Fruit fly (Drosophila melanogaster) whole organism, adult: ENCODE measurements around the gene CG5515.

Experiments used
- CG12768 ChIP-seq: fragments of 200-800 bp; sonication (Bioruptor generic); optimal IDR thresholded peaks from 2 replicates; lab custom pipeline; 2017; ENCODE audit warnings: missing biosample characterization, missing genetic modification characterization, mild to moderate bottlenecking, moderate library complexity, missing genetic modification reagents
- CG33017 ChIP-seq: fragments of 200-800 bp; sonication (Bioruptor generic); optimal IDR thresholded peaks from 2 replicates; lab custom pipeline; 2018; ENCODE audit warnings: missing biosample characterization, mild to moderate bottlenecking, missing genetic modification characterization, moderate library complexity
- CG5204 ChIP-seq: fragments of 200-800 bp; sonication (Bioruptor generic); optimal IDR thresholded peaks from 2 replicates; lab custom pipeline; 2016; ENCODE audit warnings: missing biosample characterization, missing genetic modification characterization
- CG7045 ChIP-seq: fragments of 200-800 bp; sonication (Bioruptor generic); optimal IDR thresholded peaks from 2 replicates; lab custom pipeline; 2017; ENCODE audit warnings: missing biosample characterization, mild to moderate bottlenecking, missing genetic modification characterization
- CG7101 ChIP-seq: fragments of 200-800 bp; sonication (Bioruptor generic); optimal IDR thresholded peaks from 2 replicates; lab custom pipeline; 2018; ENCODE audit warnings: missing biosample characterization, mild to moderate bottlenecking, missing genetic modification characterization, moderate library complexity
- Clk ChIP-seq: fragments of 200-800 bp; sonication (Bioruptor generic); optimal IDR thresholded peaks from 2 replicates; lab custom pipeline; 2017; ENCODE audit warnings: missing biosample characterization, missing genetic modification characterization
- Crg-1 ChIP-seq: fragments of 200-800 bp; sonication (Bioruptor generic); optimal IDR thresholded peaks from 2 replicates; lab custom pipeline; 2016; ENCODE audit warnings: missing biosample characterization, missing genetic modification characterization
- Hr96 ChIP-seq: fragments of 200-800 bp; sonication (Bioruptor generic); optimal IDR thresholded peaks from 2 replicates; lab custom pipeline; 2016; ENCODE audit warnings: missing biosample characterization, missing genetic modification characterization
- Mnt ChIP-seq: fragments of 200-800 bp; sonication (Bioruptor generic); optimal IDR thresholded peaks from 2 replicates; lab custom pipeline; 2016; ENCODE audit warnings: missing biosample characterization, mild to moderate bottlenecking, missing genetic modification characterization
- cic ChIP-seq: fragments of 200-800 bp; sonication (Bioruptor generic); optimal IDR thresholded peaks from 2 replicates; lab custom pipeline; 2017; ENCODE audit warnings: missing biosample characterization, mild to moderate bottlenecking, missing genetic modification characterization, moderate library complexity
- kay ChIP-seq: fragments of 200-800 bp; sonication (Bioruptor generic); peaks from one replicate; lab custom pipeline; 2016; ENCODE audit warnings: missing biosample characterization, missing genetic modification characterization, borderline replicate concordance
- pad ChIP-seq: fragments of 200-800 bp; sonication (Bioruptor generic); optimal IDR thresholded peaks from 3 replicates; lab custom pipeline; 2017; ENCODE audit warnings: missing biosample characterization, missing genetic modification characterization, mild to moderate bottlenecking, moderate library complexity, missing genetic modification reagents
- tj ChIP-seq: fragments of 200-800 bp; sonication (Bioruptor generic); optimal IDR thresholded peaks from 3 replicates; lab custom pipeline; 2017; ENCODE audit warnings: missing biosample characterization, mild to moderate bottlenecking, missing genetic modification characterization, moderate library complexity

DNA sequence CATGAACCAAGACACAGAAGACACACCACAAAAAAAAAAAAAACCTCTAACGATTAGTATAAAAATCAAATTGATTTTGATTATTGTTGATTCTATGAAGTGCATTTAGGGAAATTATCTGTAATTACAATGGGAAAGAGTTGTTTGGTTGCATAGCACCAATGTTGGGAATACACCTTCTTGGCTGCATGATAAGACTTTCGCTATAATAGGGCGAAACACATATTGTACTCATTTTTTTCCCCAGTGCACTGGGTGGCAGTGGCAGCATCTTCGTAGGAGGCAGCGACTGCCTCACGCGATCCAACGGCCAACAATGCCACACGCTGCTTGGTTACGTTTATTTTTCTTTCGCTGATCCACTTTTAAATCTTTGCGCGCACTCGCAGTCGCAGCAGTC lies 15.3 kb upstream of the CG5515 start:
- TF ChIP-seq Clk (GFP tag; lab: Kevin White, UChicago) (no peak), CG5204 (no peak), cic (no peak), CG7045 (no peak), kay (no peak), tj (GFP tag; lab: Kevin White, UChicago) (no peak), pad (GFP tag; lab: Kevin White, UChicago) (no peak), Hr96 (GFP tag; lab: Kevin White, UChicago) (no peak), Crg-1 (GFP tag; lab: Kevin White, UChicago) (no peak), CG12768 (no peak), CG33017 (tag; lab: Kevin White, UChicago) (no peak), CG7101 (tag; lab: Kevin White, UChicago) (no peak), Mnt (GFP tag; lab: Kevin White, UChicago) (no peak)
